Worm (Caenorhabditis elegans) whole organism, young adult: ENCODE data around the gene F41G3.5.
"Not testable (repeated sequence)": the region's sequence is repeated elsewhere in the genome, so short reads cannot be mapped to it uniquely, and the experiment has no call there.

ENCODE experiments used
- B0019.2 ChIP-seq: fragments of 200-800 bp; sonication (Bioruptor generic); conservative IDR thresholded peaks from 2 replicates; pipeline ENCODE4 v1.3.6; 2022; ENCODE audit warnings: missing genetic modification reagents, missing genetic modification characterization, missing compliant biosample characterization
- B0035.1 ChIP-seq: sonication (generic microtip); optimal IDR thresholded peaks from 2 replicates; lab custom pipeline; 2016; ENCODE audit warnings: missing genetic modification characterization, mild to moderate bottlenecking, missing compliant biosample characterization, missing genotype, missing genetic modification reagents
- B0261.1 ChIP-seq: sonication (generic microtip); optimal IDR thresholded peaks from 2 replicates; lab custom pipeline; 2016; ENCODE audit warnings: mild to moderate bottlenecking, missing genetic modification characterization, moderate library complexity, missing compliant biosample characterization
- C17E4.6 ChIP-seq: fragments of 200-800 bp; sonication (Bioruptor generic); IDR thresholded peaks from 2 replicates; pipeline ENCODE4 v1.3.6; 2022; ENCODE audit warnings: missing genetic modification reagents, missing genetic modification characterization, missing compliant biosample characterization
- D2030.7 ChIP-seq: fragments of 200-800 bp; sonication (Bioruptor generic); IDR thresholded peaks from 2 replicates; pipeline ENCODE4 v1.3.6; 2022; ENCODE audit warnings: missing genetic modification reagents, missing genetic modification characterization, missing compliant biosample characterization
- F23B12.7 ChIP-seq: sonication (generic microtip); optimal IDR thresholded peaks from 2 replicates; lab custom pipeline; 2017; ENCODE audit warnings: missing genetic modification characterization, mild to moderate bottlenecking, missing compliant biosample characterization, antibody characterized with exemption, moderate library complexity; ENCODE audit not compliant: insufficient read depth
- F33H1.4 ChIP-seq: fragments of 200-800 bp; sonication (Bioruptor generic); IDR thresholded peaks from 2 replicates; pipeline ENCODE4 v1.3.6; 2022; ENCODE audit warnings: missing genetic modification reagents, missing genetic modification characterization, missing compliant biosample characterization
- F39B2.1 ChIP-seq: fragments of 200-800 bp; sonication (Bioruptor generic); IDR thresholded peaks from 2 replicates; pipeline ENCODE4 v1.3.6; 2022; ENCODE audit warnings: missing genetic modification reagents, missing genetic modification characterization, missing compliant biosample characterization
- F52B5.7 ChIP-seq: sonication (generic microtip); optimal IDR thresholded peaks from 2 replicates; lab custom pipeline; 2016; ENCODE audit warnings: mild to moderate bottlenecking, missing genetic modification characterization, missing compliant biosample characterization
- F55B11.4 ChIP-seq: sonication (generic microtip); optimal IDR thresholded peaks from 2 replicates; lab custom pipeline; 2016; ENCODE audit warnings: missing compliant biosample characterization, missing genetic modification characterization, borderline replicate concordance; ENCODE audit not compliant: insufficient read depth
- K11D2.4 ChIP-seq: fragments of 200-800 bp; sonication (Bioruptor generic); IDR thresholded peaks from 2 replicates; pipeline ENCODE4 v1.3.6; 2022; ENCODE audit warnings: missing genetic modification reagents, missing genetic modification characterization, missing compliant biosample characterization
- Y53F4B.3 ChIP-seq: fragments of 200-800 bp; sonication (Bioruptor generic); IDR thresholded peaks from 2 replicates; pipeline ENCODE4 v1.3.6; 2022; ENCODE audit warnings: missing genetic modification reagents, missing genetic modification characterization, missing compliant biosample characterization
- akir-1 ChIP-seq: fragments of 200-800 bp; sonication (Bioruptor generic); optimal IDR thresholded peaks from 2 replicates; lab custom pipeline; 2018; ENCODE audit warnings: mild to moderate bottlenecking, missing genetic modification characterization, moderate library complexity, missing compliant biosample characterization
- attf-3 ChIP-seq: fragments of 200-800 bp; sonication (Bioruptor generic); conservative IDR thresholded peaks from 2 replicates; pipeline ENCODE4 v1.3.6; 2022; ENCODE audit warnings: missing genetic modification reagents, missing genetic modification characterization, missing compliant biosample characterization
- bed-1 ChIP-seq: fragments of 200-800 bp; sonication (Bioruptor generic); IDR thresholded peaks from 2 replicates; pipeline ENCODE4 v1.3.6; 2022; ENCODE audit warnings: missing genetic modification reagents, missing genetic modification characterization, missing compliant biosample characterization
- ceh-27 ChIP-seq: fragments of 200-800 bp; sonication (Bioruptor generic); optimal IDR thresholded peaks from 2 replicates; lab custom pipeline; 2018; ENCODE audit warnings: mild to moderate bottlenecking, missing genetic modification characterization, moderate library complexity, missing compliant biosample characterization
- ceh-79 ChIP-seq: sonication (generic microtip); optimal IDR thresholded peaks from 2 replicates; lab custom pipeline; 2017; ENCODE audit warnings: mild to moderate bottlenecking, missing genetic modification characterization, missing compliant biosample characterization
- ceh-91 ChIP-seq: fragments of 200-800 bp; sonication (Bioruptor generic); IDR thresholded peaks from 2 replicates; pipeline ENCODE4 v1.3.6; 2022; ENCODE audit warnings: missing genetic modification reagents, missing genetic modification characterization, missing compliant biosample characterization
- dpff-1 ChIP-seq: sonication (generic microtip); optimal IDR thresholded peaks from 2 replicates; lab custom pipeline; 2017; ENCODE audit warnings: mild to moderate bottlenecking, missing genetic modification characterization, missing compliant biosample characterization
- egl-44 ChIP-seq: fragments of 200-800 bp; sonication (Bioruptor generic); IDR thresholded peaks from 2 replicates; pipeline ENCODE4 v1.3.6; 2022; ENCODE audit warnings: missing genetic modification reagents, missing genetic modification characterization, missing compliant biosample characterization
- fkh-3 ChIP-seq: sonication (generic microtip); optimal IDR thresholded peaks from 2 replicates; lab custom pipeline; 2016; ENCODE audit warnings: mild to moderate bottlenecking, missing genetic modification characterization, missing compliant biosample characterization
- hmg-20 ChIP-seq: fragments of 200-800 bp; sonication (Bioruptor generic); IDR thresholded peaks from 2 replicates; pipeline ENCODE4 v1.3.6; 2022; ENCODE audit warnings: missing genetic modification reagents, missing genetic modification characterization, missing compliant biosample characterization
- lag-1 ChIP-seq: fragments of 200-800 bp; sonication (Bioruptor generic); IDR thresholded peaks from 2 replicates; pipeline ENCODE4 v1.3.6; 2022; ENCODE audit warnings: missing genetic modification reagents, missing genetic modification characterization, missing compliant biosample characterization
- lin-26 ChIP-seq: fragments of 200-800 bp; sonication (Bioruptor generic); IDR thresholded peaks from 2 replicates; pipeline ENCODE4 v1.3.6; 2022; ENCODE audit warnings: missing genetic modification reagents, missing genetic modification characterization, missing compliant biosample characterization
- lsl-1 ChIP-seq: fragments of 200-800 bp; sonication (Bioruptor generic); optimal IDR thresholded peaks from 2 replicates; lab custom pipeline; 2018; ENCODE audit warnings: mild to moderate bottlenecking, missing genetic modification characterization, moderate library complexity, missing compliant biosample characterization
- madf-10 ChIP-seq: sonication (generic microtip); optimal IDR thresholded peaks from 2 replicates; lab custom pipeline; 2016; ENCODE audit warnings: mild to moderate bottlenecking, missing genetic modification characterization, missing compliant biosample characterization
- madf-6 ChIP-seq: fragments of 200-800 bp; sonication (Bioruptor generic); IDR thresholded peaks from 2 replicates; pipeline ENCODE4 v1.3.6; 2022; ENCODE audit warnings: missing genetic modification reagents, missing genetic modification characterization, missing compliant biosample characterization
- madf-8 ChIP-seq: fragments of 200-800 bp; sonication (Bioruptor generic); conservative IDR thresholded peaks from 2 replicates; pipeline ENCODE4 v1.3.6; 2022; ENCODE audit warnings: missing genetic modification reagents, missing genetic modification characterization, missing compliant biosample characterization
- mcd-1 ChIP-seq: fragments of 200-800 bp; sonication (Bioruptor generic); IDR thresholded peaks from 2 replicates; pipeline ENCODE4 v1.3.6; 2022; ENCODE audit warnings: missing genetic modification reagents, missing genetic modification characterization, missing compliant biosample characterization
- mel-28 ChIP-seq: sonication (generic microtip); optimal IDR thresholded peaks from 2 replicates; lab custom pipeline; 2016; ENCODE audit warnings: borderline replicate concordance, mild to moderate bottlenecking, missing genetic modification characterization, missing compliant biosample characterization
- nfya-2 ChIP-seq: fragments of 200-800 bp; sonication (Bioruptor generic); IDR thresholded peaks from 2 replicates; pipeline ENCODE4 v1.3.6; 2022; ENCODE audit warnings: missing genetic modification reagents, missing genetic modification characterization, missing compliant biosample characterization
- nfyb-1 ChIP-seq: fragments of 200-800 bp; sonication (Bioruptor generic); IDR thresholded peaks from 2 replicates; pipeline ENCODE4 v1.3.6; 2022; ENCODE audit warnings: missing genetic modification reagents, missing genetic modification characterization, missing compliant biosample characterization
- repo-1 ChIP-seq: sonication (generic microtip); optimal IDR thresholded peaks from 2 replicates; lab custom pipeline; 2017; ENCODE audit warnings: mild to moderate bottlenecking, missing genetic modification characterization, missing compliant biosample characterization
- snpc-1.3 ChIP-seq: sonication (generic microtip); optimal IDR thresholded peaks from 2 replicates; lab custom pipeline; 2017; ENCODE audit warnings: missing genetic modification characterization, mild to moderate bottlenecking, missing compliant biosample characterization, antibody characterized with exemption, moderate library complexity, missing genotype, missing genetic modification reagents; ENCODE audit not compliant: insufficient read depth
- sptf-2 ChIP-seq: fragments of 200-800 bp; sonication (Bioruptor generic); optimal IDR thresholded peaks from 2 replicates; lab custom pipeline; 2018; ENCODE audit warnings: mild to moderate bottlenecking, missing genetic modification characterization, missing compliant biosample characterization
- tbx-9 ChIP-seq: sonication (generic microtip); optimal IDR thresholded peaks from 2 replicates; lab custom pipeline; 2016; ENCODE audit warnings: borderline replicate concordance, missing genetic modification characterization, inconsistent platforms, missing compliant biosample characterization
- tlf-1 ChIP-seq: fragments of 200-800 bp; sonication (Bioruptor generic); optimal IDR thresholded peaks from 2 replicates; lab custom pipeline; 2018; ENCODE audit warnings: mild to moderate bottlenecking, missing genetic modification characterization, missing compliant biosample characterization
- unc-62 ChIP-seq: fragments of 150-350 bp; optimal IDR thresholded peaks from 2 replicates; lab custom pipeline; 2014; ENCODE audit warnings: missing biosample characterization, missing genetic modification reagents, missing genetic modification characterization
- xnd-1 ChIP-seq: sonication (generic microtip); optimal IDR thresholded peaks from 2 replicates; lab custom pipeline; 2016; ENCODE audit warnings: missing genotype, missing genetic modification reagents, missing genetic modification characterization, missing compliant biosample characterization
- zfh-2 ChIP-seq: fragments of 200-800 bp; sonication (Bioruptor generic); conservative IDR thresholded peaks from 2 replicates; pipeline ENCODE4 v1.3.6; 2022; ENCODE audit warnings: missing genetic modification reagents, missing genetic modification characterization, missing compliant biosample characterization
- ztf-18 ChIP-seq: sonication (generic microtip); optimal IDR thresholded peaks from 2 replicates; lab custom pipeline; 2016; ENCODE audit warnings: missing genotype, mild to moderate bottlenecking, missing genetic modification characterization, missing compliant biosample characterization
- ztf-22 ChIP-seq: fragments of 200-800 bp; sonication (Bioruptor generic); optimal IDR thresholded peaks from 2 replicates; lab custom pipeline; 2018; ENCODE audit warnings: mild to moderate bottlenecking, missing genetic modification characterization, moderate library complexity, missing compliant biosample characterization
- ztf-26 ChIP-seq: sonication (generic microtip); optimal IDR thresholded peaks from 2 replicates; lab custom pipeline; 2017; ENCODE audit warnings: missing genetic modification characterization, missing compliant biosample characterization

Gene F41G3.5

DNA sequence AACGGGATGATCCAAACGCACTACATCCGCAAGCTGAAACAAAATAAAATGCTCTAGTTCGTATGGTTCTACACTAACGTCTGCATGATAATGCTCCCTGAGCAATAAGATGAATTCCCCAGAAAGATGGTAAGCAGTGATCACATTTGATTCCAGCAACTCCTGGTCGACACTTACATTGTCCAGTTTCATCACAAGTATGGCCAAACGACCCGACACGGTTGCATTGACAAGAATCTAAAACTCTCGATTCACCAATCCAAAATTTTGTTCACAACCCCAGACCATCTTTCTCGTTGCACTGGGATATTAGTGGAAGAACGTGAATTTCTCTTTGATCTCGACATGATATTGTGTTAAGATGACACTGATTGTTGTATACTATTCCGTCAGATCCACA lies 23.5 kb downstream of the F41G3.5 start:
- TF ChIP-seq ceh-27 (no peak), F39B2.1 (no peak), ztf-26 (tag; lab: Kevin White, UChicago) (no peak), Y53F4B.3 (GFP tag; lab: Robert Waterston, UW) (no peak), D2030.7 (GFP tag; lab: Robert Waterston, UW) (no peak), ztf-22 (GFP tag; lab: Kevin White, UChicago) (no peak), bed-1 (GFP tag; lab: Robert Waterston, UW) (no peak), nfyb-1 (GFP tag; lab: Robert Waterston, UW) (no peak), mcd-1 (GFP tag; lab: Robert Waterston, UW) (no peak), snpc-1.3 (tag; lab: Kevin White, UChicago) (no peak), B0019.2 (GFP tag; lab: Robert Waterston, UW) (no peak), attf-3 (GFP tag; lab: Robert Waterston, UW) (no peak), ztf-18 (tag; lab: Kevin White, UChicago) (no peak)

DNA sequence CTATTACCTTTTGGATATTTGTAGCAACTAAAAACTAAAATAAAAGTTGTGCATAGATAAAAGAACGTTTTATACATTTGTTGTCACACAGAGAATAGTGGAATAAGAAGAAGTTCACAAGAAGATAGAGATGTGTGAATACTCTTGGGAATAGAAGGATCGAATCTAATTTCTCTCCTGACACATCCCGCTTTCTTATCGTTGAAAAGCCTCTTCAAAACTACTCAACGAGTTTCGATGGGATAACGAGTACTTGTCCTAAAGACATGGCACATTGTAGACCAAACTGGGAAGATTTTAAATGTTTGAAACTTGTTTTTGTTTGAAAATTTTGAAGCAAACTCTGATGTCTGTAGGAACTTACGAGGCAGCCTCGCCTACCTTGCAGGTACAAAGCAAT lies 26.0 kb downstream of the F41G3.5 start:
- TF ChIP-seq ceh-27 (peak; percentile 50), K11D2.4 (GFP tag; lab: Robert Waterston, UW) (no peak)

DNA sequence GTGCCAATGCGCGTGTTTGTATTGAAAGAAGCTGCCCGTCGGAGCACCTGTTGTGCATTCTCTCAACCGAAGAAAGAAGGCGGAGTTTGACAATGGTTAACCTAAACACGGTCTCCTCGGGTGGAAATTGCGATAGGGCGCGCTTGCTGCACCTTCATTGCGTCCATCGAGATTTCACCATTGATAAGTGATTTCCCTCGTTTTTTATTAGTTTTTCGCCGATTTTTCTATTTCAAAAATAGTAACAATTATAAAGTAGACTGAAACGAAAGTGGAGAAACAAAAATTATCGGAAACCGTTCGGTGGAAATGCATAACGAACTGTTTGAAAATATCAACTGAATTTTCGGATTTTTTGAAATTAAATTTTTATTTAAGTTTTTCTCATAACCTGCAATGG lies 28.6 kb downstream of the F41G3.5 start, which contains the start of gene agr-1:
Gene agr-1 (minus strand): TSS at position 101 of the 400 bp plus-strand sequence.
- not testable (repeated sequence) for TF ChIP-seq lag-1; fkh-3; tlf-1 (GFP tag; lab: Kevin White, UChicago)

DNA sequence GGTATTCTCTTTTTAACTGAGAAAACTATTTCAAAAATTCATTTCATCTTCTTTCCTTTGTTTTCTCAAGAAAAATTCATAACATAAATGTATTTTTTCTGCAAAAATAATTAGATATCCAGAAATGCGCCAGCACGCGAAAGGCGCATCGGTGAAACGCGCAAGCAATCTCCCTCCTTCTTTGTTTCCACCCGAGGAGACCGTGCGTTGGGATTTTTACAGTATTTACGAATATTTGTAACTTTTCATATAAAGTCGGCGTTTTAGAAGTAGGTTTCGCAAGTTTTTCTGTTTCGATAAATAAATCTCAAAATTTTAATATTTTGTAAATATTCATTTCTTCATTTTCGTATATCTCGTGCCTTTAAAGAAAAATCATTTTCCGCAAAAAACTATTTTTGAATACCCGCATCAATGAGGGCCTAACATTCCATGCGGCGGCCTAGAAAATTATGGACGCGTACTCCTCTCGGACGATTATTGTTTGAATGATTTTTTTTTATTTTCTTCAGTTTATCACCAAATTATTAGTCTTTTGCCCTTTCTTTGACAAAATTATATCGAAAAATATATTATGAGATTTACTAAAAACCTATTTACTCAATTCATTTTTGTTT lies 30.0 kb downstream of the F41G3.5 start, which contains the start of gene ssup-72:
Gene ssup-72 (plus strand): TSS at position 181 of the 617 bp plus-strand sequence.
- TF ChIP-seq tbx-9 (tag; lab: Kevin White, UChicago), result no peak
- peak; percentile 45; the same call in 1 of the 2 replicates for TF ChIP-seq ceh-91 (GFP tag; lab: Robert Waterston, UW)
- no peak for TF ChIP-seq dpff-1 (tag; lab: Kevin White, UChicago)
- TF ChIP-seq lsl-1 (GFP tag; lab: Kevin White, UChicago), result peak; percentile 60
- TF ChIP-seq F33H1.4 (GFP tag; lab: Robert Waterston, UW), result no peak; the same call in 1 of the 2 replicates
- no peak for TF ChIP-seq unc-62 (GFP tag; lab: Kevin White, UChicago)
- no peak for TF ChIP-seq F55B11.4 (tag; lab: Kevin White, UChicago)
- TF ChIP-seq madf-10 (tag; lab: Kevin White, UChicago), result no peak
- no peak for TF ChIP-seq lin-26
- no peak for TF ChIP-seq sptf-2
- no peak for TF ChIP-seq nfya-2
- no peak for TF ChIP-seq F52B5.7 (tag; lab: Kevin White, UChicago)
- TF ChIP-seq zfh-2, result no peak
- no peak for TF ChIP-seq repo-1 (tag; lab: Kevin White, UChicago)
- TF ChIP-seq ceh-79 (tag; lab: Kevin White, UChicago), result no peak
- peak; percentile 50 for TF ChIP-seq madf-8
- TF ChIP-seq F23B12.7 (tag; lab: Kevin White, UChicago), result no peak
- TF ChIP-seq mel-28 (tag; lab: Kevin White, UChicago), result no peak
- TF ChIP-seq madf-6 (GFP tag; lab: Robert Waterston, UW), result peak; percentile 81
- peak; percentile 41 for TF ChIP-seq xnd-1 (tag; lab: Kevin White, UChicago)
- no peak for TF ChIP-seq B0035.1 (tag; lab: Kevin White, UChicago)
- TF ChIP-seq egl-44, result no peak
- TF ChIP-seq hmg-20 (GFP tag; lab: Robert Waterston, UW), result no peak
- TF ChIP-seq nfyb-1 (GFP tag; lab: Robert Waterston, UW), result peak; percentile 35; the same call in 1 of the 2 replicates
- no peak for TF ChIP-seq C17E4.6 (GFP tag; lab: Robert Waterston, UW)
- TF ChIP-seq akir-1, result no peak
- TF ChIP-seq B0261.1 (tag; lab: Kevin White, UChicago), result no peak
